Worm (Caenorhabditis elegans): ENCODE data around the gene orai-1.

- TF ChIP-seq nhr-237 (tag; optimal IDR thresholded peaks at IDR 0.05), result no peak
- TF ChIP-seq nhr-28 (tag; optimal IDR thresholded peaks at IDR 0.05), result no peak
- TF ChIP-seq lin-15B (tag; optimal IDR thresholded peaks at IDR 0.05), result peak; percentile 22
- peak; percentile 11 for TF ChIP-seq snpc-4 (tag; optimal IDR thresholded peaks at IDR 0.05)
- no peak for TF ChIP-seq elt-1 (tag; optimal IDR thresholded peaks at IDR 0.05)
- TF ChIP-seq unc-62 (GFP tag; optimal IDR thresholded peaks at IDR 0.05), result no peak
- peak; percentile 41 for TF ChIP-seq nfya-1 (tag; optimal IDR thresholded peaks at IDR 0.05; ENCODE audit: insufficient read depth)
- TF ChIP-seq ceh-82 (tag; optimal IDR thresholded peaks at IDR 0.05), result no peak
These were observed 11.9 kb upstream of the orai-1 start, which contains the start of gene fem-2 for ce11 chrIII:634618-635017.

All from whole organism, L3 larva.